Worm (Caenorhabditis elegans): ENCODE results near the gene sfxn-5.

Gene sfxn-5

ce11 chrII:8143278-8143931, 38.6 kb upstream of the sfxn-5 start, which contains the start of the genes ints-11 and rpl-10 (continued):
- TF ChIP-seq tra-1 (GFP tag; IDR thresholded peaks at IDR 0.05): no peak
- peak; percentile 25 for TF ChIP-seq mep-1 (tag; optimal IDR thresholded peaks at IDR 0.05)
- peak; percentile 68 for TF ChIP-seq dpl-1 (GFP tag; optimal IDR thresholded peaks at IDR 0.05)

ce11 chrII:8141135-8141534, 36.3 kb upstream of the sfxn-5 start:
- TF ChIP-seq arid-1 (GFP tag; conservative IDR thresholded peaks at IDR 0.05) (0 out of 2 replicates have a peak, but pooled peaks have one; percentile 10), mes-2 (tag; optimal IDR thresholded peaks at IDR 0.05; ENCODE audit: poor library complexity, severe bottlenecking) (peak; percentile 5), nhr-25 (tag; optimal IDR thresholded peaks at IDR 0.05; ENCODE audit: borderline replicate concordance, insufficient read depth) (no peak), Y105C5A.15 (GFP tag; IDR thresholded peaks at IDR 0.05) (no peak), F49E8.2 (tag; optimal IDR thresholded peaks at IDR 0.05; ENCODE audit: borderline replicate concordance) (peak; percentile 1), unc-39 (tag; optimal IDR thresholded peaks at IDR 0.05) (no peak), spr-3 (GFP tag; optimal IDR thresholded peaks at IDR 0.05) (no peak), zfp-3 (GFP tag; conservative IDR thresholded peaks at IDR 0.05) (no peak), aly-2 (tag; optimal IDR thresholded peaks at IDR 0.05) (peak; percentile 67), Y5F2A.4 (GFP tag; optimal IDR thresholded peaks at IDR 0.05) (no peak), lin-38 (GFP tag; IDR thresholded peaks at IDR 0.05) (peak; percentile 51), unc-130 (GFP tag; optimal IDR thresholded peaks at IDR 0.05) (no peak)

ce11 chrII:8138015-8138546, 33.2 kb upstream of the sfxn-5 start, which contains the start of gene cdc-48.2:
TSS of gene cdc-48.2 (plus strand) at chrII:8138496.
- peak; percentile 7 for TF ChIP-seq mxl-3 (GFP tag; optimal IDR thresholded peaks at IDR 0.05)
- no peak for TF ChIP-seq ceh-32 (tag; optimal IDR thresholded peaks at IDR 0.05; ENCODE audit: poor library complexity)
- peak in 1 of 2 experiments; percentile 62 for TF ChIP-seq lsy-2 (tag; optimal IDR thresholded peaks at IDR 0.05)
- TF ChIP-seq ctbp-1 (GFP tag; IDR thresholded peaks at IDR 0.05): 0 out of 2 replicates have a peak, but pooled peaks have one; percentile 28
- TF ChIP-seq mes-2 (tag; optimal IDR thresholded peaks at IDR 0.05; ENCODE audit: poor library complexity, severe bottlenecking): peak; percentile 35
- TF ChIP-seq lin-38 (GFP tag; IDR thresholded peaks at IDR 0.05): peak; percentile 48

ce11 chrII:8137379-8137778, 32.5 kb upstream of the sfxn-5 start:
- TF ChIP-seq arid-1 (GFP tag; conservative IDR thresholded peaks at IDR 0.05): no peak
- TF ChIP-seq lin-38 (GFP tag; IDR thresholded peaks at IDR 0.05): peak; percentile 74
- TF ChIP-seq mep-1 (tag; optimal IDR thresholded peaks at IDR 0.05): peak; percentile 30
- no peak for TF ChIP-seq gei-8 (GFP tag; optimal IDR thresholded peaks at IDR 0.05)
- TF ChIP-seq jun-1 (tag; optimal IDR thresholded peaks at IDR 0.05): no peak
- peak; percentile 44; the same call in 1 of the 2 replicates for TF ChIP-seq hmg-1.1 (GFP tag; IDR thresholded peaks at IDR 0.05)
- peak in 1 of 2 experiments; percentile 59 for TF ChIP-seq lsy-2 (tag; optimal IDR thresholded peaks at IDR 0.05)
- TF ChIP-seq hif-1 (tag; optimal IDR thresholded peaks at IDR 0.05): peak in 1 of 2 experiments; percentile 67
- no peak for TF ChIP-seq ZK546.5 (tag; optimal IDR thresholded peaks at IDR 0.05)
- peak; percentile 41 for TF ChIP-seq aha-1 (tag)
- TF ChIP-seq spr-3 (GFP tag; optimal IDR thresholded peaks at IDR 0.05): no peak
- TF ChIP-seq nhr-11 (tag; optimal IDR thresholded peaks at IDR 0.05): no peak
- TF ChIP-seq ceh-62 (tag; optimal IDR thresholded peaks at IDR 0.05): no peak
- TF ChIP-seq spr-1 (tag; optimal IDR thresholded peaks at IDR 0.05): no peak
- TF ChIP-seq zfp-2 (tag; optimal IDR thresholded peaks at IDR 0.05): no peak
- TF ChIP-seq daf-8 (GFP tag; IDR thresholded peaks at IDR 0.05): no peak
- peak; percentile 32 for TF ChIP-seq unc-130 (GFP tag; optimal IDR thresholded peaks at IDR 0.05)
- TF ChIP-seq mes-2 (tag; optimal IDR thresholded peaks at IDR 0.05; ENCODE audit: poor library complexity, severe bottlenecking): peak; percentile 43
- TF ChIP-seq lin-15B (tag; optimal IDR thresholded peaks at IDR 0.05): no peak
- TF ChIP-seq dpl-1 (GFP tag; optimal IDR thresholded peaks at IDR 0.05): peak; percentile 41
- TF ChIP-seq lir-3 (tag; optimal IDR thresholded peaks at IDR 0.05): no peak
- TF ChIP-seq T20F7.1 (GFP tag; optimal IDR thresholded peaks at IDR 0.05): no peak
- no peak for TF ChIP-seq ceh-28 (tag; optimal IDR thresholded peaks at IDR 0.05)
- no peak for TF ChIP-seq skn-1 (tag; optimal IDR thresholded peaks at IDR 0.05)
